Worm (Caenorhabditis elegans): ENCODE results near the gene str-84.

Gene str-84

DNA sequence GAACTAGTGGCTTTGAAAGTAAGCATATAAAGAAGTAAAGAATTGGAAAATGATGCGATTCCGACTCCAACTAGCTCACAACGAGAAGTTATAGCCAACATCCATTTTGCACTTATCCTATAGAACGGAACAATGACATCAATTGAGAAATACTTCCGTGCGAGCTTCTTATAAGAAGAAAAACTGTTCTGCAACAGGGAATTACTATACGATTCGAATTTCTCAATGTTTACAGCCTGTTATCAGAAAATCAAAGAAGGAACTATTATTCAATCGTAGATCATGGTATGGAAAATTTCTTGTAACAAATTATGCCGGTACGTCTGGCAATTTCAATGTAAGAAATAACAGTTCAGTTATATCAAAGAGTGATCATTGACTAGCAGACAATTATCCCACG, 5.0 kb upstream of the str-84 start, which contains the start of gene str-85:
str-85 (minus strand) TSS at position 101 of the 400 bp plus-strand sequence.
- TF ChIP-seq unc-62 (GFP tag; optimal IDR thresholded peaks at IDR 0.05): no peak

ce11 chrV:8984783-8985182, 4.0 kb upstream of the str-84 start:
- TF ChIP-seq unc-62 (GFP tag; optimal IDR thresholded peaks at IDR 0.05): no peak

DNA sequence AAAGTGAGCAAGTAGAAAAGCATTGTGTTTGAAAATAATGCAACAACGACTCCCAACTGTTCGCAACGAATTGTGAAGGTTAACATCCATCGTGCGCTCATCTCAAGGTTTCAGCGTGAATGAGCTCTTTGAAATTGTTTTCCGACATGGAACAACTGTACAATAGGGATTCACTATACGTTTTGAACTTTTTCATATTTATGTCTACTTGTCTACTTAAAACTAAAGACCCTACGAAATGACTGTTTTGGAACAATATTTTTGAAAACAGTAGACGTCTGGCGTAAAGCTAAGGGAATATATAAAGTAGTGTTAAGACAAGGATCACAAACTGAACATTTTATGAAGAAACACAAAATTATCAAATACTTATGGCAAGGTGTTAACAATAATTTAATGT, 2.9 kb upstream of the str-84 start, which contains the start of gene str-86:
str-86 (minus strand) TSS at position 101 of the 400 bp plus-strand sequence.
- TF ChIP-seq unc-62 (GFP tag; optimal IDR thresholded peaks at IDR 0.05): no peak

DNA sequence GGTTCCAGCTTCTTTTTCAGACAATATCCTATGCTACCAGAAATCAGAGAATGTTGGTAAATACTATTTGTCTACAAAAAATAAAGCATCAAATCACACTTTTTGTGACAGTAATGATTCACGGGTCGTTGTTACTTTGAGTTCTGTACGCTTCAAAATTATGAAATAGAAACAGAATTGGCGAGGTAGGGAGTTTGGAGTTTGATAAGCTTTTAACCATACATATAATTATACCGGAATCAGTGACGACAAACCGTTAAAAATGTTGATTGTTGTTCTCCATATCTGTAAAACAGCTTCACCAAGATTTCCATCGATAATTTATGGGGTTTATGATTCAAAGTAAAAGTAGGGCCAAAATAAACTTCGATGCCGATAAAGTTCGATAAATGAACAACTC, 2.9 kb downstream of the str-84 start:
- TF ChIP-seq unc-62 (GFP tag; optimal IDR thresholded peaks at IDR 0.05): no peak

DNA sequence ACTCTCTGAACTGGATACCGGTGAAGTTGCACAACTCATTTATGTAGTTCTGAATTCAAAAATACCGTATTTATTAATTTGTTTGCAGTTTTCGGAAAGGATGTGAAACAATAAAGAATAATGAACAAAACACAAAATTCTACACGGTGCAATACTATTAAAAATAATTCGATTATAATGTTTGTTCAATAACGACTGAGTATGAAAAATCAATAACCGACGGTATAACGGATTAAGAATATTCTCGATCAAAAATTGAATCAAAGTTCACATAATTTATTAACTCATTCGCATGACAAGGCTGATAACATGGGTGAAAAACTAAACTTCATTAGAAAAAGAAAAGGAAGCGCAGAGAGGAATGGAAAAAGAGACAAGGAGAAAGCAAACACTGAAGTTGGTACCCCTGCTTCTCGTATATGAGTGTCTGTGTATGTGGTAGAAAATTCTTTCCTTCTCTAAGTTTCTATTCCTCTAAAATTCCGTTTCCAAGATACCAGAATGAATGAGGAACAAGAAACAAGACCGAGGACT, 5.8 kb downstream of the str-84 start, which contains the start of gene nhr-143:
nhr-143 (minus strand) TSS at position 51 of the 534 bp plus-strand sequence.
- no peak for TF ChIP-seq unc-62 (GFP tag; optimal IDR thresholded peaks at IDR 0.05)

DNA sequence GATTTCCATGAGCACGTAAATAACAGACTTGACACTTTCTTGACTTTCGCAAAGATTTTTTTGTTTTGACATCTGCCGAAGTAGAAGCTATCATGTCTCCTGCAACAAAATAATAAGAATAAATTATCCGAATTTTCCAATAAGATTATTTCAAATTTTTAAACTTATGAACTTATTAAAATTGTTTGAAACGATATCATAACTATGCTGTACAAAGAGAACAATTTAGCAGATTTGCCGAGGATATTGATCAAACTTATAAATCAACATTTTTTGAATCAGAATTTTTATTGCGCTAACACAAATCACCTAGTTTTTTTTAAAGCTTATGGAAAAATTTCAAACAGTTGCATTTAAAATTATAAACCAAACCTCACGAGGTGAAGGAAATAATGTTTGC, 8.5 kb downstream of the str-84 start, which contains the start of gene nhr-195:
nhr-195 (minus strand) TSS at position 101 of the 400 bp plus-strand sequence.
- TF ChIP-seq unc-62 (GFP tag; optimal IDR thresholded peaks at IDR 0.05): no peak

ce11 chrV:8966086-8966485, 14.7 kb downstream of the str-84 start, which contains the start of gene nhr-219:
nhr-219 (minus strand) TSS chrV:8966186.
- no peak for TF ChIP-seq unc-62 (GFP tag; optimal IDR thresholded peaks at IDR 0.05)

ce11 chrV:8964055-8964758, 16.5 kb downstream of the str-84 start, which contains the start of gene nhr-44:
nhr-44 (minus strand) TSS chrV:8964105.
- TF ChIP-seq unc-62 (GFP tag; optimal IDR thresholded peaks at IDR 0.05): no peak

DNA sequence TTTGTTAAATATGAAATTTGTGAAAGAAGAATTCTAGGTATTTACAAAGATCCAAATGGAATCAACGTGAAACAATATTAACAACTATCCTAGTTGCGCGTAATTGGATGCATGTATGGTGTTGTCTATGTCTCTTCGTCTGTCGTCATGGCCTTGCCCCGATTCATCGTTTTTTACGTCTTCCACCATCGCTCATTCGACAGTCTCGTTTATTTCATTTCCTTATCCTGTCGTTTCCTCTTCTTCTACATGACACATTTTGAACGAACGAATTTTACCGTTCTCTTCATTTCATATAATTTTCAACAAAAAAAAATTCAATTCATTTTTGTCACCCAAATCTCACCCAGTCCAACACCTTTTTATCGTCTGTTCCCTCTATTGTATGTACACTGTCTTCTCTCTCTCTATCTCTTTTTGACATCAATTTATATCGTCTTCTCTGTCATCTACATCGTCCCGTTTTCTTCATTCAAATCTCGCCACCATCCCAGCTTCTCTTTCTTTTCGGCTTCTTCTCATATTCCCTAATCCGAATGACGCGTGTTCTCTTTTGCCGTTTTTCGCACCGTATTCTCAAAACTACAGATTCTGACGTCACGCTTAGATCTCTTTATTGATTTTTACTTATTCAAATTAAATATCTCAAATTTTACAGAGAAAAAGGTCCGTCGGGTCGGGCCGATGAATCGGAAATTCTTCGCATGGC, 24.2 kb downstream of the str-84 start, which contains the start of gene ttc-17:
ttc-17 (plus strand) TSS at position 659 of the 709 bp plus-strand sequence.
- no peak for TF ChIP-seq unc-62 (GFP tag; optimal IDR thresholded peaks at IDR 0.05)

- no peak for TF ChIP-seq unc-62 (GFP tag; optimal IDR thresholded peaks at IDR 0.05)
Measured at ce11 chrV:8949873-8950272, 30.9 kb downstream of the str-84 start.

ce11 chrV:8948996-8949395, 31.7 kb downstream of the str-84 start:
- no peak for TF ChIP-seq unc-62 (GFP tag; optimal IDR thresholded peaks at IDR 0.05)

DNA sequence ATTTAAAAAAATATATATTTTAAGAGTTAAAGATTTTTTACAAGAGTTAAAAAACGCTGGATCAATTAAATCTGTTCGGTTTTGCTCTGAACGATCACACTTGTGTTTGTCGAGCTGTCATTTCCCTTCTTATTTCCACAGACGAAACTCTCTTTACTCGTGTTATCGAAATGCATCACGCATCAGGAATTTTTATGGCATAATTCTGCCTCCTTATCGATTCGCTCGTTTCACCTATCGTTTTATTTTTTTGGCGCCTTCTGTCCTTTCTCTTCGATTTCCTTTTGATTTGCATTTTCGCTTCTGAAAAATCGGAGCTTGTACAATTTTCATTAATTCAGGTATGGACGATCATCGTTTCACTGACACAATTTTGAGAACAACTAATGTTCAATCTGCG, 32.4 kb downstream of the str-84 start:
- no peak for TF ChIP-seq unc-62 (GFP tag; optimal IDR thresholded peaks at IDR 0.05)

DNA sequence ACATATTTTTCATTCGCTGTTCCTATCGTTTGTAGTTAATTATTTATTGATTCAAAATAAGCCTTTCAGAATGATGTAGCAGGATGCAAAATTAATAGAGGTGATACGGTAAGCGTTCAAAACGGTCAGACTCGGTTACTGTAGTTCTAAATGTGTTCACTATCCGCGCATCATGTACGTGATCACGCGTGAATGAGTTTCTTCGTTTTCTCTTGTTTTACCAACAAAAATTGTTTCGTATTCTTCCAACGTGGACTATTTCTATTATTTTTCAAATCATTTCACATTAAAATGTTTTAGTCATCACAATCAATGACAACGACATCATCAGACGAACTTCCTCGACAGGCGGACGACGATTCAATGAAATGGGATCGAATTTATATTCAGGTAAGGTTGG, 33.2 kb downstream of the str-84 start, which contains the start of gene gck-1:
gck-1 (plus strand) TSS at position 301 of the 400 bp plus-strand sequence.
- no peak for TF ChIP-seq unc-62 (GFP tag; optimal IDR thresholded peaks at IDR 0.05)

DNA sequence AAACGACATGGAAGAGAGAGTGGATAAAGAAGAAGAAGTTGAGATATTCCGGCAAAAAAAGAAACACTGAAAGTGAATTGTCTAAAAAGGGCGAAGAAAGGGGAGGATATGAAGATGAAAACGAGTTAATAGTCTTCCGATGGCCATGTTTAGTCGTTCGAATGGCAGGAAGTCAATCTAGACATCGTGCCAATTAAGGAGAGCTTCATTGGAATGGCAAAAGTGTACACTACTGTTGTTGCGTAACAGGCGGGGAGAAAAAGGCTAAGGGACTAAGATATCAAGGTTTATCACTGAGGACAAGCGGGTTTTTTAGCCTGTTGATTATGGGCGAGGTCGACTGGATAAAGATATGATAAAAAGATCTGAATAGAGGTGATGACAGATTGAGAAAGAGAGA, 34.6 kb downstream of the str-84 start:
- TF ChIP-seq unc-62 (GFP tag; optimal IDR thresholded peaks at IDR 0.05): no peak

ce11 chrV:8944481-8944880, 36.3 kb downstream of the str-84 start:
- no peak for TF ChIP-seq unc-62 (GFP tag; optimal IDR thresholded peaks at IDR 0.05)

DNA sequence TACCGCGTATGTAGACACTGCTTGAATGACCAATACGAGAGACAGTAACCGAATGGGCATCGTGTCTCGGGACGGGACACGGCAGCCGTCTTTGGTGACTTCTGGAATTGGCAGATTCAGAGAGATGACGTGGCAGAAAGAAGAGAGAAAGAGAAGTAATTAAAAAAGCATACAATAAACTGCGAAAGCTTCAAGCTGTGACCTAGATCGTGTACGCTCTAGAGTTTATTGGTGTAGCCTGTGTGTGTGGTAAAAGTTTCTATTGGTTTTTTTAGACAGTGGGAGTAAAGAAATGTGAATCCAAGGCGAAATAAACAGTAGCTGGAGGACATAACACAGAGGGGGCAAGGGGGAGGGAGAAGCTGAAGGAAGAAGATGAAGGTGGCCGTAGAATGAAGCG, 36.8 kb downstream of the str-84 start, which contains the start of gene T19A5.3:
T19A5.3 (minus strand) TSS at position 101 of the 400 bp plus-strand sequence.
- no peak for TF ChIP-seq unc-62 (GFP tag; optimal IDR thresholded peaks at IDR 0.05)

All from whole organism, dauer.